Worm (Caenorhabditis elegans) whole organism, dauer: Measurements from ENCODE around the gene clec-78.

Experiments used
- unc-62 ChIP-seq: sonication (generic microtip); optimal IDR thresholded peaks from 2 replicates; lab custom pipeline; 2017; ENCODE audit warnings: missing biosample characterization, missing genetic modification reagents, missing genetic modification characterization

Gene clec-78

ce11 chrIV:3988638-3989152, at the start of gene clec-78:
clec-78 (plus strand) TSS chrIV:3989102.
- no peak for TF ChIP-seq unc-62 (GFP tag; lab: Kevin White, UChicago)

ce11 chrIV:3941658-3942328, 47.1 kb upstream of the clec-78 start, which contains the start of gene clec-174:
clec-174 (minus strand) TSS chrIV:3941708.
- TF ChIP-seq unc-62 (GFP tag; lab: Kevin White, UChicago) = no peak

- TF ChIP-seq unc-62 (GFP tag; lab: Kevin White, UChicago) = no peak
Observed at ce11 chrIV:3943003-3943402, 45.9 kb upstream of the clec-78 start, which contains the start of gene Y46C8AL.11. Y46C8AL.11 (plus strand) TSS chrIV:3943303.

ce11 chrIV:3944459-3944858, 44.4 kb upstream of the clec-78 start, which contains the start of gene clec-72:
clec-72 (plus strand) TSS chrIV:3944816.
- no peak for TF ChIP-seq unc-62 (GFP tag; lab: Kevin White, UChicago)

ce11 chrIV:3956095-3956494, 32.8 kb upstream of the clec-78 start, which contains the start of gene clec-73:
clec-73 (minus strand) TSS chrIV:3956195.
- TF ChIP-seq unc-62 (GFP tag; lab: Kevin White, UChicago) = no peak

ce11 chrIV:3956705-3957104, 32.2 kb upstream of the clec-78 start, which contains the start of gene clec-74:
clec-74 (plus strand) TSS chrIV:3957005.
- TF ChIP-seq unc-62 (GFP tag; lab: Kevin White, UChicago) = no peak

- no peak for TF ChIP-seq unc-62 (GFP tag; lab: Kevin White, UChicago)
Observed at ce11 chrIV:3960396-3960795, 28.5 kb upstream of the clec-78 start, which contains the start of gene clec-75. clec-75 (plus strand) TSS chrIV:3960734.

ce11 chrIV:3962584-3962983, 26.3 kb upstream of the clec-78 start, which contains the start of gene Y46C8AM.1:
Y46C8AM.1 (plus strand) TSS chrIV:3962884.
- no peak for TF ChIP-seq unc-62 (GFP tag; lab: Kevin White, UChicago)

- TF ChIP-seq unc-62 (GFP tag; lab: Kevin White, UChicago) = no peak
Observed at ce11 chrIV:3963498-3963897, 25.4 kb upstream of the clec-78 start.

- no peak for TF ChIP-seq unc-62 (GFP tag; lab: Kevin White, UChicago)
Observed at ce11 chrIV:3965013-3965412, 23.9 kb upstream of the clec-78 start, which contains the start of gene clec-76. clec-76 (plus strand) TSS chrIV:3965246.

- TF ChIP-seq unc-62 (GFP tag; lab: Kevin White, UChicago) = no peak
Observed at ce11 chrIV:3973049-3973448, 15.9 kb upstream of the clec-78 start, which contains the start of gene clec-79. clec-79 (plus strand) TSS chrIV:3973349.

ce11 chrIV:3977965-3978523, 10.9 kb upstream of the clec-78 start, which contains the start of gene srh-220:
srh-220 (minus strand) TSS chrIV:3978015.
- TF ChIP-seq unc-62 (GFP tag; lab: Kevin White, UChicago) = no peak

ce11 chrIV:3979525-3979924, 9.4 kb upstream of the clec-78 start, which contains the start of gene srh-222:
srh-222 (plus strand) TSS chrIV:3979825.
- no peak for TF ChIP-seq unc-62 (GFP tag; lab: Kevin White, UChicago)

ce11 chrIV:3981601-3982000, 7.3 kb upstream of the clec-78 start, which contains the start of gene srh-223:
srh-223 (plus strand) TSS chrIV:3981901.
- no peak for TF ChIP-seq unc-62 (GFP tag; lab: Kevin White, UChicago)

ce11 chrIV:3988132-3988531, 770 bp upstream of the clec-78 start:
- TF ChIP-seq unc-62 (GFP tag; lab: Kevin White, UChicago) = no peak

ce11 chrIV:3993292-3993691, 4.4 kb downstream of the clec-78 start, which contains the start of gene F47C12.6:
F47C12.6 (minus strand) TSS chrIV:3993392.
- TF ChIP-seq unc-62 (GFP tag; lab: Kevin White, UChicago) = no peak
